Fruit fly (Drosophila melanogaster): ENCODE measurements around the gene mRpS6.

Gene mRpS6

DNA sequence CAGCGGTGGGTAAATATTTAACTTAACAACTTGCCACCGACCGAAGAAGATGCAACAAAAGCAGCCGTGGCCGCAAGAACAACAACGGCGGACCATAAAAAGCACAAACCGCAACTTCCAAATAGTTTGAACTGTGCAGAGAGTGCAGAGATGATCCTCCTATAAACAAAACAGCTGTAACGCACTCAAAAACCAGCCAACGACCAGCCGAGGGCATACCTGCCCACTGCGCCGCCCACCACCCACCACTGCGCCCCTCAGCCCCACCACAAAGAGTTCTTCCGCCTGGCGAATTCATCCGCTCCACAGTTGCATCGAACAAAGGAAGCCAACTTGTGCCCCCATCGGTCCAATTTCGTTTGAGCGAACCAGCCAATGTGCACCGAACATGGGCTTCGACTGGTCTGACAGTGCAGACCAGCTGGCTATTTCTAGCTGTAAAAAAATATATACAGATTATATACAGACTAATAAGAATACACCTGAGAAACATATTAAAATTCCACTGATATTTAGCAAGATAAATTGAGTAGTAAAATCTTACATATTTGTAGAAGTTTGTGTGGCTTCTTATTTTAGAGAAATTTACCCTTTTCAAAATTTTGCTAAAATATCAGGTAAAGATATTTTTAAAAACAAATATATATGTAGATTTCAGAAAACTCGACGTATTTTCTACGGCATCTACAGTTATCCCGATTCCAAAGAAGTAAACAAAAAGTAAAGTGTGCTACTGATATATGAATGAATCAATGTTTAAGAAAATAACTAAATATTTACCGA lies 19.4 kb downstream of the mRpS6 start (continued):
- TF ChIP-seq CG10431 (GFP tag; optimal IDR thresholded peaks at IDR 0.05) (no peak), pb (GFP tag; optimal IDR thresholded peaks at IDR 0.05) (no peak), Dip2 (GFP tag; IDR thresholded peaks at IDR 0.05) (0 out of 2 replicates have a peak, but pooled peaks have one; percentile 7), ATbp (GFP tag; optimal IDR thresholded peaks at IDR 0.05) (no peak), row (GFP tag; IDR thresholded peaks at IDR 0.05) (peak; percentile 35; the same call in 1 of the 3 replicates), ato (GFP tag; IDR thresholded peaks at IDR 0.05; ENCODE audit: partially characterized antibody) (peak; percentile 43; the same call in 1 of the 2 replicates), zf30C (GFP tag; optimal IDR thresholded peaks at IDR 0.05) (no peak), sens (GFP tag) (peak; percentile 7), CG10959 (GFP tag; IDR thresholded peaks at IDR 0.05) (0 out of 2 replicates have a peak, but pooled peaks have one; percentile 43), CG8281 (tag; optimal IDR thresholded peaks at IDR 0.05) (no peak), CG4707 (GFP tag; optimal IDR thresholded peaks at IDR 0.05) (no peak), CG3163 (GFP tag; optimal IDR thresholded peaks at IDR 0.05) (no peak), Usf (GFP tag; optimal IDR thresholded peaks at IDR 0.05) (no peak), CG10209 (GFP tag; optimal IDR thresholded peaks at IDR 0.05) (no peak), CG18011 (GFP tag; optimal IDR thresholded peaks at IDR 0.05) (no peak), CG13296 (GFP tag; optimal IDR thresholded peaks at IDR 0.05) (no peak), Atf3 (GFP tag; optimal IDR thresholded peaks at IDR 0.05) (no peak), CG16779 (GFP tag; IDR thresholded peaks at IDR 0.05) (no peak), CG6175 (GFP tag; IDR thresholded peaks at IDR 0.05) (no peak), prd (optimal IDR thresholded peaks at IDR 0.05) (no peak), prd (GFP tag; IDR thresholded peaks at IDR 0.05) (0 out of 3 replicates have a peak, but pooled peaks have one; percentile 7), Sox100B (GFP tag; optimal IDR thresholded peaks at IDR 0.05) (peak; percentile 53), CkIIα-i1 (GFP tag; IDR thresholded peaks at IDR 0.05) (no peak), phol (tag; optimal IDR thresholded peaks at IDR 0.05) (no peak), mirr (GFP tag; optimal IDR thresholded peaks at IDR 0.05) (no peak), otp (GFP tag; IDR thresholded peaks at IDR 0.05) (no peak), gcm (GFP tag; optimal IDR thresholded peaks at IDR 0.05) (no peak), CG5180 (GFP tag; optimal IDR thresholded peaks at IDR 0.05) (peak; percentile 98), hb (GFP tag; IDR thresholded peaks at IDR 0.05; ENCODE audit: partially characterized antibody) (no peak), CG10147 (GFP tag; optimal IDR thresholded peaks at IDR 0.05) (no peak), pho (GFP tag; optimal IDR thresholded peaks at IDR 0.05) (no peak), fd102C (GFP tag; optimal IDR thresholded peaks at IDR 0.05) (no peak), CG2712 (tag; optimal IDR thresholded peaks at IDR 0.05) (peak; percentile 14), Drgx (GFP tag; IDR thresholded peaks at IDR 0.05) (0 out of 2 replicates have a peak, but pooled peaks have one; percentile 25), unc-4 (GFP tag; IDR thresholded peaks at IDR 0.05; ENCODE audit: partially characterized antibody) (no peak), oc (tag; optimal IDR thresholded peaks at IDR 0.05) (no peak), z (GFP tag; IDR thresholded peaks at IDR 0.05) (peak; percentile 49; the same call in 1 of the 3 replicates), CG4820 (GFP tag; optimal IDR thresholded peaks at IDR 0.05) (no peak), pum (GFP tag; optimal IDR thresholded peaks at IDR 0.05) (no peak), Dad (GFP tag; optimal IDR thresholded peaks at IDR 0.05) (no peak), caup (GFP tag; optimal IDR thresholded peaks at IDR 0.05; ENCODE audit: severe bottlenecking) (no peak), CG5245 (GFP tag; optimal IDR thresholded peaks at IDR 0.05) (no peak), ash1 (GFP tag; optimal IDR thresholded peaks at IDR 0.05) (no peak), CG11456 (GFP tag; IDR thresholded peaks at IDR 0.05) (0 out of 3 replicates have a peak, but pooled peaks have one; percentile 59), Pdp1 (GFP tag; optimal IDR thresholded peaks at IDR 0.05) (no peak), Max (GFP tag; optimal IDR thresholded peaks at IDR 0.05) (no peak), CG12391 (tag; optimal IDR thresholded peaks at IDR 0.05) (no peak), her (GFP tag; optimal IDR thresholded peaks at IDR 0.05) (no peak), CG11504 (tag; optimal IDR thresholded peaks at IDR 0.05) (peak; percentile 49)
